Fruit fly (Drosophila melanogaster): ENCODE data around the gene Boh2.
A peak's percentile ranks its signal among the peaks of the same experiment; 100 is the strongest.

Gene Boh2

DNA sequence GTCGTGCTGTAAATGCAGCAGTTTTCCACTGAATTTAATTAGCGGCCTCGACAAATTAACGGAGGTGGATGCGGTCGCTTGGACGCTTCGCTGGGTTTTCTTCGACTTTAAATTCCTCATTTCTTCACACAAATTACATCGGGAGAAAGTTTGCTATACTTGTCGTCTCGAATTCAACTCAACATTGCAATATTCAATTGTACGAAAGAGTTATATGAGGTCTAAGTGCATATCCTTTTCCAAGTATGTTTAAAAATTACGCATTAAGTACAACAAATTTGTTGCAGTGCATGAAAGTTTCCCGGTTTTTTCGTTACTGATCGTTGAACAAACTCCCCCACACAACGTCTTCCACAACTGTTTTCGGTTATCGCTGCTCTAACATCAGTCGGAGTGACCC lies 13.9 kb downstream of the Boh2 start (continued):
- TF ChIP-seq pita (GFP tag; optimal IDR thresholded peaks at IDR 0.05) = no peak
- TF ChIP-seq sob (GFP tag; IDR thresholded peaks at IDR 0.05) = peak; percentile 43; the same call in 1 of the 2 replicates
- TF ChIP-seq CHES-1-like (GFP tag; optimal IDR thresholded peaks at IDR 0.05) = peak; percentile 29
- TF ChIP-seq CG43689 (GFP tag; IDR thresholded peaks at IDR 0.05) = no peak
- peak; percentile 41; the same call in 1 of the 2 replicates for TF ChIP-seq H2.0 (GFP tag; IDR thresholded peaks at IDR 0.05)
- TF ChIP-seq CG11247 (GFP tag; IDR thresholded peaks at IDR 0.05) = no peak
- TF ChIP-seq croc (GFP tag; conservative IDR thresholded peaks at IDR 0.05) = peak; percentile 40; the same call in 2 of the 3 replicates
- TF ChIP-seq Fer1 (GFP tag; optimal IDR thresholded peaks at IDR 0.05) = no peak
- TF ChIP-seq CG14050 (GFP tag; IDR thresholded peaks at IDR 0.05) = peak; percentile 27; the same call in 1 of the 3 replicates
- no peak for TF ChIP-seq CG7271 (tag; optimal IDR thresholded peaks at IDR 0.05)
- no peak for TF ChIP-seq dan (GFP tag; IDR thresholded peaks at IDR 0.05)
- TF ChIP-seq ATbp (GFP tag; optimal IDR thresholded peaks at IDR 0.05) = peak; percentile 84
- no peak for TF ChIP-seq CG31365 (tag; optimal IDR thresholded peaks at IDR 0.05)
- no peak for TF ChIP-seq D (optimal IDR thresholded peaks at IDR 0.05)
- TF ChIP-seq D (GFP tag; optimal IDR thresholded peaks at IDR 0.05) = peak; percentile 43
- peak; percentile 55 for TF ChIP-seq CG14710 (tag; optimal IDR thresholded peaks at IDR 0.05)
- TF ChIP-seq fd3F (GFP tag; optimal IDR thresholded peaks at IDR 0.05) = no peak
- peak; percentile 54 for TF ChIP-seq CG30431 (GFP tag; optimal IDR thresholded peaks at IDR 0.05)
- peak; percentile 58 for TF ChIP-seq sens-2 (GFP tag; IDR thresholded peaks at IDR 0.05)
- TF ChIP-seq vvl (GFP tag; IDR thresholded peaks at IDR 0.05) = peak; percentile 88
- TF ChIP-seq CG7556 (GFP tag; optimal IDR thresholded peaks at IDR 0.05) = peak; percentile 60
- TF ChIP-seq CG4360 (GFP tag; IDR thresholded peaks at IDR 0.05) = 0 out of 2 replicates have a peak, but pooled peaks have one; percentile 27
- peak; percentile 18 for TF ChIP-seq CG8290 (GFP tag; optimal IDR thresholded peaks at IDR 0.05)
- peak in 1 of 2 experiments; percentile 68 for TF ChIP-seq CG8290 (tag; optimal IDR thresholded peaks at IDR 0.05)
- no peak for TF ChIP-seq CG10147 (GFP tag; optimal IDR thresholded peaks at IDR 0.05)
- no peak for TF ChIP-seq sug (tag; optimal IDR thresholded peaks at IDR 0.05)
- TF ChIP-seq CG4282 (GFP tag; optimal IDR thresholded peaks at IDR 0.05) = no peak
- no peak for TF ChIP-seq HLH4C (GFP tag; IDR thresholded peaks at IDR 0.05; ENCODE audit: partially characterized antibody)
- TF ChIP-seq nerfin-2 (GFP tag; IDR thresholded peaks at IDR 0.05; ENCODE audit: partially characterized antibody) = no peak
- TF ChIP-seq cad (GFP tag; optimal IDR thresholded peaks at IDR 0.05) = no peak
- peak; percentile 3 for TF ChIP-seq CG31388 (GFP tag; optimal IDR thresholded peaks at IDR 0.05)
- TF ChIP-seq Hand (GFP tag; optimal IDR thresholded peaks at IDR 0.05) = no peak
- peak; percentile 23 for TF ChIP-seq Sox100B (GFP tag; optimal IDR thresholded peaks at IDR 0.05)
- no peak for TF ChIP-seq CG15514 (GFP tag; optimal IDR thresholded peaks at IDR 0.05)
- TF ChIP-seq Doc3 (GFP tag; IDR thresholded peaks at IDR 0.05; ENCODE audit: partially characterized antibody) = no peak
- TF ChIP-seq CG9727 (GFP tag; optimal IDR thresholded peaks at IDR 0.05) = peak; percentile 49
- TF ChIP-seq Ets97D (GFP tag; optimal IDR thresholded peaks at IDR 0.05) = no peak
- no peak for TF ChIP-seq CG12744 (GFP tag; optimal IDR thresholded peaks at IDR 0.05)
- no peak for TF ChIP-seq caup (GFP tag; optimal IDR thresholded peaks at IDR 0.05; ENCODE audit: severe bottlenecking)
- TF ChIP-seq CG18476 (GFP tag; optimal IDR thresholded peaks at IDR 0.05) = no peak
- peak; percentile 43; the same call in 1 of the 2 replicates for TF ChIP-seq Rx (GFP tag; IDR thresholded peaks at IDR 0.05)
- peak; percentile 56 for TF ChIP-seq Antp (GFP tag; optimal IDR thresholded peaks at IDR 0.05)
- no peak for TF ChIP-seq Dip2 (GFP tag; IDR thresholded peaks at IDR 0.05)
- TF ChIP-seq dysf (GFP tag; IDR thresholded peaks at IDR 0.05) = peak; percentile 66; the same call in 2 of the 3 replicates
- peak; percentile 43; the same call in 1 of the 3 replicates for TF ChIP-seq CG2199 (GFP tag; IDR thresholded peaks at IDR 0.05)
- peak; percentile 45 for TF ChIP-seq nerfin-1 (tag; optimal IDR thresholded peaks at IDR 0.05)
- TF ChIP-seq HLHmδ (GFP tag; optimal IDR thresholded peaks at IDR 0.05) = no peak
- TF ChIP-seq CG17385 (GFP tag; optimal IDR thresholded peaks at IDR 0.05) = peak; percentile 64
- TF ChIP-seq phol (tag; optimal IDR thresholded peaks at IDR 0.05) = peak; percentile 65
- TF ChIP-seq CG12236 (GFP tag; optimal IDR thresholded peaks at IDR 0.05) = peak; percentile 50
- no peak for TF ChIP-seq Camta (GFP tag; optimal IDR thresholded peaks at IDR 0.05)

Measured in whole organism, embryonic.